Worm (Caenorhabditis elegans) whole organism, L2 larva: Measurements from ENCODE around the gene W08E12.2.
"Not testable (repeated sequence)": the region's sequence is repeated elsewhere in the genome, so short reads cannot be mapped to it uniquely, and the experiment has no call there.

Source experiments
- C34F6.9 ChIP-seq: fragments of 150-350 bp; optimal IDR thresholded peaks from 2 replicates; lab custom pipeline; 2014; ENCODE audit warnings: missing biosample characterization, missing genetic modification characterization
- F13H6.1 ChIP-seq: sonication (generic microtip); optimal IDR thresholded peaks from 2 replicates; lab custom pipeline; 2016; ENCODE audit warnings: missing genetic modification characterization, missing compliant biosample characterization
- R02D3.7 ChIP-seq: fragments of 150-350 bp; optimal IDR thresholded peaks from 2 replicates; lab custom pipeline; 2014; ENCODE audit warnings: missing biosample characterization, missing genetic modification characterization
- Y55F3AM.14 ChIP-seq: fragments of 200-800 bp; sonication (Bioruptor generic); optimal IDR thresholded peaks from 2 replicates; lab custom pipeline; 2018; ENCODE audit warnings: mild to moderate bottlenecking, missing genetic modification characterization, missing compliant biosample characterization
- ZK546.5 ChIP-seq: sonication (generic microtip); optimal IDR thresholded peaks from 2 replicates; lab custom pipeline; 2017; ENCODE audit warnings: missing biosample characterization, missing genetic modification characterization
- aly-2 ChIP-seq: fragments of 150-350 bp; optimal IDR thresholded peaks from 2 replicates; lab custom pipeline; 2014; ENCODE audit warnings: missing biosample characterization, missing genetic modification characterization
- ama-1 ChIP-seq: fragments of 150-350 bp; optimal IDR thresholded peaks from 2 replicates; lab custom pipeline; 2018; ENCODE audit warnings: inconsistent platforms
- blmp-1 ChIP-seq: sonication (generic microtip); optimal IDR thresholded peaks from 2 replicates; lab custom pipeline; 2017; ENCODE audit warnings: missing genetic modification characterization, mild to moderate bottlenecking, missing compliant biosample characterization, antibody characterized with exemption, moderate library complexity; ENCODE audit not compliant: insufficient read depth
- ceh-82 ChIP-seq: fragments of 150-350 bp; optimal IDR thresholded peaks from 2 replicates; lab custom pipeline; 2014; ENCODE audit warnings: missing biosample characterization, missing genetic modification characterization
- crh-2 ChIP-seq: sonication (generic microtip); optimal IDR thresholded peaks from 2 replicates; lab custom pipeline; 2017; ENCODE audit warnings: missing biosample characterization, missing genetic modification characterization
- dmd-4 ChIP-seq: sonication (generic microtip); optimal IDR thresholded peaks from 2 replicates; lab custom pipeline; 2017; ENCODE audit warnings: missing biosample characterization, missing genetic modification characterization
- egl-27 ChIP-seq: sonication (generic microtip); optimal IDR thresholded peaks from 3 replicates; lab custom pipeline; 2017; ENCODE audit warnings: missing biosample characterization, missing genetic modification reagents, missing genetic modification characterization
- elt-3 ChIP-seq: sonication (generic microtip); optimal IDR thresholded peaks from 2 replicates; lab custom pipeline; 2017; ENCODE audit warnings: missing biosample characterization, missing genetic modification characterization
- fos-1 ChIP-seq: fragments of 150-350 bp; optimal IDR thresholded peaks from 2 replicates; lab custom pipeline; 2014; ENCODE audit warnings: missing biosample characterization, missing genetic modification characterization
- gmeb-1 ChIP-seq: fragments of 150-350 bp; optimal IDR thresholded peaks from 2 replicates; lab custom pipeline; 2014; ENCODE audit warnings: missing biosample characterization, missing genetic modification characterization
- lin-11 ChIP-seq: fragments of 150-350 bp; sonication (generic microtip); optimal IDR thresholded peaks from 2 replicates; lab custom pipeline; 2014; ENCODE audit warnings: missing biosample characterization, missing genetic modification characterization, inconsistent platforms, mixed read lengths
- lin-13 ChIP-seq: fragments of 150-350 bp; optimal IDR thresholded peaks from 2 replicates; lab custom pipeline; 2014; ENCODE audit warnings: missing biosample characterization, missing genetic modification reagents, missing genetic modification characterization
- lsy-2 ChIP-seq, 2 experiments: fragments of 150-350 bp in 1 of 2; sonication (generic microtip) in 1 of 2; optimal IDR thresholded peaks; 2 replicates each; lab custom pipeline; 2014 to 2017; ENCODE audit warnings: missing biosample characterization in 2 of 2, missing genetic modification characterization in 2 of 2
- mab-5 ChIP-seq: fragments of 150-350 bp; optimal IDR thresholded peaks from 2 replicates; lab custom pipeline; 2014; ENCODE audit warnings: missing biosample characterization, missing genetic modification characterization
- mbf-1 ChIP-seq: sonication (generic microtip); optimal IDR thresholded peaks from 2 replicates; lab custom pipeline; 2017; ENCODE audit warnings: missing biosample characterization, missing genetic modification characterization
- mdl-1 ChIP-seq, 2 experiments: fragments of 150-350 bp in 1 of 2; sonication (generic microtip) in 1 of 2; optimal IDR thresholded peaks; 2 replicates each; lab custom pipeline; 2017; ENCODE audit warnings: missing biosample characterization in 2 of 2, missing genetic modification characterization in 2 of 2
- nhr-129 ChIP-seq: fragments of 150-350 bp; optimal IDR thresholded peaks from 2 replicates; lab custom pipeline; 2014; ENCODE audit warnings: missing biosample characterization, missing genetic modification characterization
- nhr-21 ChIP-seq: fragments of 150-350 bp; optimal IDR thresholded peaks from 2 replicates; lab custom pipeline; 2014; ENCODE audit warnings: missing biosample characterization, missing genetic modification characterization
- nhr-237 ChIP-seq: fragments of 150-350 bp; optimal IDR thresholded peaks from 2 replicates; lab custom pipeline; 2014; ENCODE audit warnings: missing biosample characterization, missing genetic modification characterization
- nhr-25 ChIP-seq: fragments of 150-350 bp; sonication (generic microtip); optimal IDR thresholded peaks from 3 replicates; lab custom pipeline; 2014; ENCODE audit warnings: missing biosample characterization, missing genetic modification characterization
- nhr-77 ChIP-seq: fragments of 150-350 bp; optimal IDR thresholded peaks from 2 replicates; lab custom pipeline; 2014; ENCODE audit warnings: missing biosample characterization, missing genetic modification characterization
- peb-1 ChIP-seq: fragments of 150-350 bp; optimal IDR thresholded peaks from 2 replicates; lab custom pipeline; 2014; ENCODE audit warnings: missing biosample characterization, missing genetic modification characterization
- sma-3 ChIP-seq: sonication (generic microtip); optimal IDR thresholded peaks from 2 replicates; lab custom pipeline; 2016; ENCODE audit warnings: missing genetic modification reagents, missing genetic modification characterization, missing compliant biosample characterization
- sma-9 ChIP-seq, 2 experiments: fragments of 150-350 bp in 1 of 2; sonication (generic microtip) in 1 of 2; optimal IDR thresholded peaks; 2 replicates each; lab custom pipeline; 2014 to 2016; ENCODE audit warnings: missing genetic modification characterization in 2 of 2, mild to moderate bottlenecking in 1 of 2, missing biosample characterization in 1 of 2, missing compliant biosample characterization in 1 of 2, missing genetic modification reagents in 1 of 2, moderate library complexity in 1 of 2
- unc-39 ChIP-seq: fragments of 150-350 bp; optimal IDR thresholded peaks from 2 replicates; lab custom pipeline; 2014; ENCODE audit warnings: missing biosample characterization, missing genetic modification characterization
- unc-55 ChIP-seq: fragments of 150-350 bp; sonication (generic microtip); optimal IDR thresholded peaks from 3 replicates; lab custom pipeline; 2014; ENCODE audit warnings: missing biosample characterization, missing genetic modification reagents, missing genetic modification characterization
- zag-1 ChIP-seq: fragments of 150-350 bp; optimal IDR thresholded peaks from 2 replicates; lab custom pipeline; 2014; ENCODE audit warnings: missing biosample characterization, missing genetic modification characterization
- ztf-1 ChIP-seq: fragments of 200-800 bp; sonication (Bioruptor generic); conservative IDR thresholded peaks from 2 replicates; pipeline ENCODE4 v1.3.6; 2022; ENCODE audit warnings: missing genetic modification characterization, missing compliant biosample characterization
- ztf-4 ChIP-seq: fragments of 150-350 bp; optimal IDR thresholded peaks from 2 replicates; lab custom pipeline; 2014; ENCODE audit warnings: missing biosample characterization, missing genetic modification characterization

W08E12.2 gene

ce11 chrIV:3303690-3304089 is 2.0 kb upstream of the W08E12.2 start, which contains the start of gene idpp-12:
TSS of gene idpp-12 (plus strand) at chrIV:3303990.
- TF ChIP-seq nhr-21, dmd-4, lin-11 (tag; lab: Kevin White, UChicago): not testable (repeated sequence)

ce11 chrIV:3307463-3307862 is 1.8 kb downstream of the W08E12.2 start, which contains the start of gene W08E12.9:
TSS of gene W08E12.9 (minus strand) at chrIV:3307563.
- TF ChIP-seq ceh-82 (tag; lab: Kevin White, UChicago), result no peak
- TF ChIP-seq gmeb-1 (tag; lab: Kevin White, UChicago), result no peak
- TF ChIP-seq fos-1 (tag; lab: Kevin White, UChicago), result no peak
- no peak for TF ChIP-seq Y55F3AM.14 (GFP tag; lab: Kevin White, UChicago)
- no peak for TF ChIP-seq mbf-1 (tag; lab: Kevin White, UChicago)
- no peak for TF ChIP-seq unc-55 (GFP tag; lab: Kevin White, UChicago)
- TF ChIP-seq peb-1 (tag; lab: Kevin White, UChicago), result no peak
- no peak for TF ChIP-seq F13H6.1 (tag; lab: Kevin White, UChicago)
- no peak for TF ChIP-seq nhr-77
- TF ChIP-seq ztf-1, result no peak
- no peak for TF ChIP-seq ama-1 (lab: Kevin White, UChicago)

DNA sequence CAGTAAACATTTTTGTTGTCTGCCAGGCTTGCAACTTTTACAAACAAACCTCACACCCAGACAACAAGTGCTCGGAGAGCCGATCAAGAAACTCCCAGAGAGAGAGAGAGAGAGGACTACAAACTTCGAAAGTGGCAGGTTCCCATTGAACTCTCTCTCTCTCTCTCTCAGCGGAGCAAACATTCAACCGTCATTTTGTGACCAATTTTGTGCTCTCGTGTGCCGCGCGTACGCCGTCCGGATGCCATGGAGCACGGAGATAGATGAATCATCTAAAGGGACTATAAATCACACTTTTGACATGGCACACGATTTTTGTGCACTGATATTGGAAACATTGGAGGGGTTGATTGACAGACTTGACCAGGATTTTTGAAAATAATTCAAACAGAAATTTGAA is 3.2 kb downstream of the W08E12.2 start:
- no peak for TF ChIP-seq blmp-1 (tag; lab: Kevin White, UChicago)
- peak; percentile 28 for TF ChIP-seq F13H6.1 (tag; lab: Kevin White, UChicago)

ce11 chrIV:3310662-3311219 is 5.1 kb downstream of the W08E12.2 start:
- TF ChIP-seq sma-9 (GFP tag; optimal IDR thresholded peaks at IDR 0.05; lab: Kevin White, UChicago), result peak; percentile 41
- TF ChIP-seq sma-9 (tag; optimal IDR thresholded peaks at IDR 0.05; lab: Kevin White, UChicago), result no peak
- no peak for TF ChIP-seq elt-3

DNA sequence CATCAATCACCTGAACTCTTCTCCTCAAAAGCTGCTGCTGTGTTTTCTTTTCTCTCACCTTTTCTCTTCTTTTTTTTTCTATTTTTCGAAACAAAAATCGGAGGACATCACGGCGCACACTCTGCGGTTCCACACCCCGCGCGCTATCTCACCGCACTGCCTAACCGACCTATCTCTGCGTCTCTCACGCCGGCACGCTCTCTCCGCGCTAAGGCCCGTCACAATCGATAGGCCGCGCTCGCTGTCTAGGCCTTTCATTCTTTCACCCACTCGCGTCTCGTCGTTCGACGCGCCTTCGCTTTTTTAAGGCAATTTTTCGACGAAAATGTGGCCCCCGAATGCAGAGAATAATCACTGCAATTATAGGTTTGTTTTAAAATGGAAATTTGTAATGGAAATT is 5.6 kb downstream of the W08E12.2 start, which contains the start of gene zip-11:
Gene zip-11 (plus strand): TSS at position 34 of the 400 bp plus-strand sequence.
- TF ChIP-seq mab-5, result peak; percentile 32
- TF ChIP-seq nhr-129 (tag; lab: Kevin White, UChicago), result peak; percentile 32
- TF ChIP-seq lin-13, result peak; percentile 44
- TF ChIP-seq fos-1 (tag; lab: Kevin White, UChicago), result peak; percentile 21
- TF ChIP-seq gmeb-1 (tag; lab: Kevin White, UChicago), result peak; percentile 64
- TF ChIP-seq ztf-4 (tag; lab: Kevin White, UChicago), result no peak
- TF ChIP-seq zag-1 (tag; lab: Kevin White, UChicago), result no peak
- TF ChIP-seq ZK546.5 (tag; lab: Kevin White, UChicago), result no peak
- no peak for TF ChIP-seq nhr-237 (tag; lab: Kevin White, UChicago)
- peak; percentile 58 for TF ChIP-seq nhr-21 (tag; lab: Kevin White, UChicago)
- no peak for TF ChIP-seq R02D3.7 (tag; lab: Kevin White, UChicago)
- peak; percentile 54 for TF ChIP-seq nhr-25
- TF ChIP-seq blmp-1 (tag; lab: Kevin White, UChicago), result peak; percentile 18
- TF ChIP-seq unc-55 (GFP tag; lab: Kevin White, UChicago), result peak; percentile 63
- no peak for TF ChIP-seq aly-2
- peak; percentile 69 for TF ChIP-seq C34F6.9 (tag; lab: Kevin White, UChicago)
- no peak for TF ChIP-seq egl-27 (tag; lab: Kevin White, UChicago)
- peak; percentile 64 for TF ChIP-seq F13H6.1 (tag; lab: Kevin White, UChicago)
- TF ChIP-seq crh-2 (tag; lab: Kevin White, UChicago), result peak; percentile 13
- TF ChIP-seq lsy-2 (tag; optimal IDR thresholded peaks at IDR 0.05; lab: Kevin White, UChicago), result peak; percentile 51 to 77
- peak; percentile 78 for TF ChIP-seq sma-3 (GFP tag; lab: Kevin White, UChicago)
- no peak for TF ChIP-seq unc-39 (tag; lab: Kevin White, UChicago)
- TF ChIP-seq sma-9 (GFP tag; optimal IDR thresholded peaks at IDR 0.05; lab: Kevin White, UChicago), result peak; percentile 43
- TF ChIP-seq sma-9 (tag; optimal IDR thresholded peaks at IDR 0.05; lab: Kevin White, UChicago), result no peak
- peak in 1 of 2 experiments; percentile 63 for TF ChIP-seq mdl-1 (tag; optimal IDR thresholded peaks at IDR 0.05; lab: Kevin White, UChicago)
